Fruit fly (Drosophila melanogaster) whole organism, embryonic: ENCODE results near the gene Sec13.

Experiments
- CG10959 ChIP-seq: fragments of 200-800 bp; sonication (Bioruptor generic); IDR thresholded peaks from 2 replicates; pipeline ENCODE4 v1.3.6; 2022; ENCODE audit warnings: missing biosample characterization, missing genetic modification characterization
- CG13775 ChIP-seq: fragments of 200-800 bp; sonication (Bioruptor generic); optimal IDR thresholded peaks from 3 replicates; lab custom pipeline; 2017; ENCODE audit warnings: missing biosample characterization, mild to moderate bottlenecking, missing genetic modification characterization
- CG15479 ChIP-seq: fragments of 200-800 bp; sonication (Bioruptor generic); optimal IDR thresholded peaks from 3 replicates; lab custom pipeline; 2019; ENCODE audit warnings: missing biosample characterization, mild to moderate bottlenecking, missing genetic modification characterization, moderate library complexity
- CG8281 ChIP-seq: fragments of 200-800 bp; sonication (Bioruptor generic); optimal IDR thresholded peaks from 2 replicates; lab custom pipeline; 2018; ENCODE audit warnings: missing biosample characterization, mild to moderate bottlenecking, missing genetic modification characterization, moderate library complexity
- Eip74EF ChIP-seq, 2 experiments: fragments of 200-800 bp in 1 of 2; fragments of >200 bp in 1 of 2; sonication (Bioruptor generic) in 1 of 2; optimal IDR thresholded peaks; 2 replicates each; lab custom pipeline; 2017 to 2019; ENCODE audit warnings: missing biosample characterization in 2 of 2, missing genetic modification characterization in 2 of 2, mild to moderate bottlenecking in 1 of 2, moderate library complexity in 1 of 2
- Fer2 ChIP-seq: fragments of 200-800 bp; sonication (Bioruptor generic); optimal IDR thresholded peaks from 2 replicates; lab custom pipeline; 2018; ENCODE audit warnings: missing biosample characterization, mild to moderate bottlenecking, missing genetic modification characterization, moderate library complexity
- HLHmδ ChIP-seq: fragments of 200-800 bp; sonication (Bioruptor generic); optimal IDR thresholded peaks from 2 replicates; lab custom pipeline; 2018; ENCODE audit warnings: missing biosample characterization, mild to moderate bottlenecking, missing genetic modification characterization, moderate library complexity
- NC2α ChIP-seq: fragments of 200-800 bp; sonication (Bioruptor generic); optimal IDR thresholded peaks from 2 replicates; lab custom pipeline; 2016; ENCODE audit warnings: missing biosample characterization, missing genetic modification characterization
- klu ChIP-seq: fragments of 200-800 bp; sonication (Bioruptor generic); IDR thresholded peaks from 2 replicates; pipeline ENCODE4 v1.3.6; 2022; ENCODE audit warnings: missing biosample characterization, missing genetic modification characterization
- oc ChIP-seq: fragments of 200-800 bp; sonication (Bioruptor generic); optimal IDR thresholded peaks from 2 replicates; lab custom pipeline; 2018; ENCODE audit warnings: missing biosample characterization, mild to moderate bottlenecking, missing genetic modification characterization, moderate library complexity
- sug ChIP-seq: fragments of 200-800 bp; optimal IDR thresholded peaks from 2 replicates; lab custom pipeline; 2019; ENCODE audit warnings: missing biosample characterization, mild to moderate bottlenecking, missing genetic modification characterization, moderate library complexity

DNA sequence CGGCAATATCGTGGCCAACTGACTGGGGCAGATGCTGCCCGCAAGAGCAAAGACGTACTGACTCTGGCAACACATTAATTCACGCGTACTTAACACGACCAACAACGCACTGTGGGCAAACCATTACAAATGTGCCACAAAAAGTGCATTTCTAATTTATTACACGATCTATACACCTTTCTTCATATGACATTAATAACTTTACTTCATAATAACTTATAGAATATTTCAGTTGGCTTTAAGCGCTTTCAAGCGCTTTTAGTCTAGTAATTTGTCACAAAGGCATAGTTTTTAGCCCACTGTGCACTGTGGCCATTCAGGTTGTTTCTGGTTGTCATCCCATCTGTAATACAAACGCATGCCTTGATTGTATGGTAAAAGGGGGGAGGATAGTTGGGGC, 12.2 kb downstream of the Sec13 start:
- TF ChIP-seq CG10959 (GFP tag; lab: Robert Waterston, UW) (no peak), sug (no peak), klu (GFP tag; lab: Robert Waterston, UW) (no peak), CG15479 (GFP tag; lab: Kevin White, UChicago) (no peak), Fer2 (no peak), Eip74EF (GFP tag; optimal IDR thresholded peaks at IDR 0.05; lab: Kevin White, UChicago) (no peak), HLHmδ (no peak), CG8281 (no peak), CG13775 (no peak), NC2α (GFP tag; lab: Kevin White, UChicago) (no peak), oc (no peak)
